Worm (Caenorhabditis elegans): Measurements from ENCODE around the gene C44H4.8.

The C44H4.8 gene

ce11 chrX:14557352-14557935, 37.5 kb upstream of the C44H4.8 start:
- no peak for TF ChIP-seq mes-2 (tag; optimal IDR thresholded peaks at IDR 0.05; ENCODE audit: poor library complexity, severe bottlenecking)
- TF ChIP-seq ceh-32 (tag; optimal IDR thresholded peaks at IDR 0.05; ENCODE audit: poor library complexity), result no peak
- no peak for TF ChIP-seq nhr-11 (tag; optimal IDR thresholded peaks at IDR 0.05)
- TF ChIP-seq tra-1 (GFP tag; IDR thresholded peaks at IDR 0.05), result no peak; the same call in 1 of the 2 replicates
- peak; percentile 96 for TF ChIP-seq aha-1 (tag)
- TF ChIP-seq D1046.2 (GFP tag; IDR thresholded peaks at IDR 0.05), result no peak
- no peak for TF ChIP-seq jun-1 (tag; optimal IDR thresholded peaks at IDR 0.05)
- no peak for TF ChIP-seq lir-3 (tag; optimal IDR thresholded peaks at IDR 0.05)
- TF ChIP-seq arid-1 (GFP tag; conservative IDR thresholded peaks at IDR 0.05), result 0 out of 2 replicates have a peak, but pooled peaks have one; percentile 21
- TF ChIP-seq skn-1 (tag; optimal IDR thresholded peaks at IDR 0.05), result no peak
- TF ChIP-seq R02D3.7 (tag; optimal IDR thresholded peaks at IDR 0.05), result no peak
- no peak for TF ChIP-seq mdt-29 (GFP tag; IDR thresholded peaks at IDR 0.05)
- TF ChIP-seq F10B5.3 (tag; optimal IDR thresholded peaks at IDR 0.05), result no peak
- no peak for TF ChIP-seq nhr-237 (tag; optimal IDR thresholded peaks at IDR 0.05)
- TF ChIP-seq ama-1 (optimal IDR thresholded peaks at IDR 0.05), result no peak
- TF ChIP-seq zag-1 (tag; optimal IDR thresholded peaks at IDR 0.05), result no peak
- TF ChIP-seq ceh-44 (GFP tag; IDR thresholded peaks at IDR 0.05), result no peak
- 0 out of 2 replicates have a peak, but pooled peaks have one; percentile 18 for TF ChIP-seq T26A8.4 (GFP tag; IDR thresholded peaks at IDR 0.05)
- TF ChIP-seq daf-19 (GFP tag; conservative IDR thresholded peaks at IDR 0.05), result no peak
- no peak for TF ChIP-seq ceh-28 (tag; optimal IDR thresholded peaks at IDR 0.05)
- no peak for TF ChIP-seq unc-39 (tag; optimal IDR thresholded peaks at IDR 0.05)
- no peak for TF ChIP-seq vab-7 (GFP tag; IDR thresholded peaks at IDR 0.05)
- no peak for TF ChIP-seq sdz-12 (GFP tag; optimal IDR thresholded peaks at IDR 0.05)
- no peak for TF ChIP-seq daf-12 (tag; optimal IDR thresholded peaks at IDR 0.05)
- TF ChIP-seq lin-15B (tag; optimal IDR thresholded peaks at IDR 0.05), result no peak
- no peak for TF ChIP-seq ceh-20 (GFP tag; IDR thresholded peaks at IDR 0.05)
- no peak for TF ChIP-seq fkh-10 (GFP tag; optimal IDR thresholded peaks at IDR 0.05)
- no peak for TF ChIP-seq Y75B8A.6 (GFP tag; IDR thresholded peaks at IDR 0.05)
- peak; percentile 5 for TF ChIP-seq nhr-48 (tag; optimal IDR thresholded peaks at IDR 0.05)
- no peak for TF ChIP-seq egl-43 (GFP tag; IDR thresholded peaks at IDR 0.05)
- TF ChIP-seq nhr-41 (GFP tag; IDR thresholded peaks at IDR 0.05), result no peak
- TF ChIP-seq snpc-1.2 (GFP tag; IDR thresholded peaks at IDR 0.05), result no peak
- no peak for TF ChIP-seq daf-8 (GFP tag; IDR thresholded peaks at IDR 0.05)
- TF ChIP-seq lim-7 (GFP tag; IDR thresholded peaks at IDR 0.05), result no peak
- no peak for TF ChIP-seq ceh-82 (tag; optimal IDR thresholded peaks at IDR 0.05)
- TF ChIP-seq lsy-2 (tag; optimal IDR thresholded peaks at IDR 0.05), result peak in 1 of 2 experiments; percentile 18
- TF ChIP-seq hlh-30 (tag; optimal IDR thresholded peaks at IDR 0.05; ENCODE audit: insufficient read depth), result peak; percentile 69
- no peak for TF ChIP-seq madf-5 (GFP tag; IDR thresholded peaks at IDR 0.05)
- no peak for TF ChIP-seq aly-2 (tag; optimal IDR thresholded peaks at IDR 0.05)
- TF ChIP-seq duxl-1 (tag; optimal IDR thresholded peaks at IDR 0.05; ENCODE audit: poor library complexity), result no peak
- no peak for TF ChIP-seq lin-38 (GFP tag; IDR thresholded peaks at IDR 0.05)
- no peak for TF ChIP-seq pqm-1 (tag; optimal IDR thresholded peaks at IDR 0.05)
- no peak for TF ChIP-seq F37D6.2 (tag; optimal IDR thresholded peaks at IDR 0.05)
- TF ChIP-seq ztf-11 (tag; optimal IDR thresholded peaks at IDR 0.05), result no peak
- TF ChIP-seq dmd-8 (GFP tag; IDR thresholded peaks at IDR 0.05), result no peak
- TF ChIP-seq ZK337.2 (GFP tag; IDR thresholded peaks at IDR 0.05), result no peak
- TF ChIP-seq ces-1 (GFP tag; optimal IDR thresholded peaks at IDR 0.05), result no peak
- no peak for TF ChIP-seq nhr-10 (tag; optimal IDR thresholded peaks at IDR 0.05)
- peak; percentile 76 for TF ChIP-seq hlh-11 (tag; optimal IDR thresholded peaks at IDR 0.05)
- TF ChIP-seq nhr-42 (GFP tag; IDR thresholded peaks at IDR 0.05), result no peak
- TF ChIP-seq unc-62 (GFP tag; optimal IDR thresholded peaks at IDR 0.05 in 1 of 2), result peak in 1 of 2 experiments; percentile 98
- TF ChIP-seq unc-62 (tag; optimal IDR thresholded peaks at IDR 0.05), result peak; percentile 16
- TF ChIP-seq zfp-2 (tag; optimal IDR thresholded peaks at IDR 0.05), result no peak
